Fruit fly (Drosophila melanogaster) whole organism, prepupa: Measurements from ENCODE around the gene CG9119.

Experiments used
- CG10631 ChIP-seq: fragments of 200-800 bp; sonication (Bioruptor generic); optimal IDR thresholded peaks from 2 replicates; lab custom pipeline; 2016; ENCODE audit warnings: missing biosample characterization, missing genetic modification characterization
- CG11294 ChIP-seq: fragments of 200-800 bp; sonication (Bioruptor generic); IDR thresholded peaks from 2 replicates; pipeline ENCODE4 v1.3.6; 2022; ENCODE audit warnings: missing biosample characterization, missing genetic modification characterization
- CG11902 ChIP-seq: fragments of 200-800 bp; sonication (Bioruptor generic); optimal IDR thresholded peaks from 3 replicates; lab custom pipeline; 2016; ENCODE audit warnings: missing biosample characterization, missing genetic modification characterization
- CG3032 ChIP-seq: fragments of 200-800 bp; optimal IDR thresholded peaks from 2 replicates; lab custom pipeline; 2019; ENCODE audit warnings: missing biosample characterization, mild to moderate bottlenecking, missing genetic modification characterization, moderate library complexity
- CG31627 ChIP-seq: fragments of 200-800 bp; sonication (Bioruptor generic); optimal IDR thresholded peaks from 3 replicates; lab custom pipeline; 2016; ENCODE audit warnings: missing biosample characterization, missing genetic modification characterization
- CG32006 ChIP-seq: fragments of 200-800 bp; sonication (Bioruptor generic); optimal IDR thresholded peaks from 3 replicates; lab custom pipeline; 2017; ENCODE audit warnings: missing biosample characterization, mild to moderate bottlenecking, missing genetic modification characterization
- CG3919 ChIP-seq: fragments of 200-800 bp; sonication (Bioruptor generic); optimal IDR thresholded peaks from 3 replicates; lab custom pipeline; 2016; ENCODE audit warnings: missing biosample characterization, missing genetic modification characterization
- CG4318 ChIP-seq: fragments of 200-800 bp; sonication (Bioruptor generic); optimal IDR thresholded peaks from 3 replicates; lab custom pipeline; 2017; ENCODE audit warnings: missing biosample characterization, mild to moderate bottlenecking, missing genetic modification characterization
- CG6792 ChIP-seq: fragments of 200-800 bp; sonication (Bioruptor generic); optimal IDR thresholded peaks from 3 replicates; lab custom pipeline; 2016; ENCODE audit warnings: missing biosample characterization, missing genetic modification characterization
- CG6808 ChIP-seq: fragments of 200-800 bp; sonication (Bioruptor generic); optimal IDR thresholded peaks from 3 replicates; lab custom pipeline; 2017; ENCODE audit warnings: missing biosample characterization, missing genetic modification characterization, mild to moderate bottlenecking, moderate library complexity, missing genetic modification reagents
- CG6854 ChIP-seq: fragments of 200-800 bp; sonication (Bioruptor generic); optimal IDR thresholded peaks from 2 replicates; lab custom pipeline; 2017; ENCODE audit warnings: missing biosample characterization, mild to moderate bottlenecking, missing genetic modification characterization
- CG7368 ChIP-seq: fragments of 200-800 bp; sonication (Bioruptor generic); optimal IDR thresholded peaks from 3 replicates; lab custom pipeline; 2016; ENCODE audit warnings: missing biosample characterization, missing genetic modification characterization
- CG8119 ChIP-seq: fragments of 200-800 bp; sonication (Bioruptor generic); IDR thresholded peaks from 3 replicates; pipeline ENCODE4 v1.3.6; 2022; ENCODE audit warnings: missing biosample characterization, missing genetic modification characterization
- CG8319 ChIP-seq: fragments of 200-800 bp; sonication (Bioruptor generic); optimal IDR thresholded peaks from 3 replicates; lab custom pipeline; 2016; ENCODE audit warnings: missing biosample characterization, missing genetic modification characterization
- CG8632 ChIP-seq: fragments of 200-800 bp; sonication (Bioruptor generic); optimal IDR thresholded peaks from 3 replicates; lab custom pipeline; 2016; ENCODE audit warnings: missing biosample characterization, missing genetic modification characterization
- CG9139 ChIP-seq: fragments of 200-800 bp; sonication (Bioruptor generic); optimal IDR thresholded peaks from 3 replicates; lab custom pipeline; 2017; ENCODE audit warnings: missing biosample characterization, mild to moderate bottlenecking, missing genetic modification characterization
- Eip75B ChIP-seq: fragments of 200-800 bp; sonication (Bioruptor generic); optimal IDR thresholded peaks from 3 replicates; lab custom pipeline; 2016; ENCODE audit warnings: missing biosample characterization, missing genetic modification characterization
- Eip78C ChIP-seq: fragments of 200-800 bp; sonication (Bioruptor generic); peaks from one replicate; lab custom pipeline; 2016; ENCODE audit warnings: missing biosample characterization, missing genetic modification characterization
- Ets21C ChIP-seq: fragments of 200-800 bp; sonication (Bioruptor generic); optimal IDR thresholded peaks from 3 replicates; lab custom pipeline; 2016; ENCODE audit warnings: missing biosample characterization, missing genetic modification characterization
- Gug ChIP-seq: fragments of 200-800 bp; sonication (Bioruptor generic); IDR thresholded peaks from 2 replicates; pipeline ENCODE4 v1.3.6; 2022; ENCODE audit warnings: missing biosample characterization, missing genetic modification characterization
- Hr39 ChIP-seq: fragments of 200-800 bp; sonication (Bioruptor generic); optimal IDR thresholded peaks from 2 replicates; lab custom pipeline; 2016; ENCODE audit warnings: missing biosample characterization, missing genetic modification characterization
- Lpt ChIP-seq: fragments of 200-800 bp; sonication (Bioruptor generic); optimal IDR thresholded peaks from 3 replicates; lab custom pipeline; 2016; ENCODE audit warnings: missing biosample characterization, missing genetic modification characterization
- Met ChIP-seq: fragments of 200-800 bp; sonication (Bioruptor generic); optimal IDR thresholded peaks from 3 replicates; lab custom pipeline; 2016; ENCODE audit warnings: missing biosample characterization, missing genetic modification characterization
- OdsH ChIP-seq: fragments of 200-800 bp; sonication (Bioruptor generic); optimal IDR thresholded peaks from 3 replicates; lab custom pipeline; 2016; ENCODE audit warnings: missing biosample characterization, missing genetic modification characterization
- Smox ChIP-seq: fragments of 200-800 bp; sonication (Bioruptor generic); optimal IDR thresholded peaks from 3 replicates; lab custom pipeline; 2016; ENCODE audit warnings: missing biosample characterization, missing genetic modification characterization
- Sox102F ChIP-seq: fragments of 200-800 bp; sonication (Bioruptor generic); optimal IDR thresholded peaks from 2 replicates; lab custom pipeline; 2016; ENCODE audit warnings: missing biosample characterization, mild to moderate bottlenecking, missing genetic modification characterization
- acj6 ChIP-seq: fragments of 200-800 bp; sonication (Bioruptor generic); optimal IDR thresholded peaks from 3 replicates; lab custom pipeline; 2016; ENCODE audit warnings: missing biosample characterization, missing genetic modification characterization
- cyc ChIP-seq: fragments of 200-800 bp; sonication (Bioruptor generic); optimal IDR thresholded peaks from 3 replicates; lab custom pipeline; 2016; ENCODE audit warnings: missing biosample characterization, missing genetic modification characterization
- dac ChIP-seq: fragments of 200-800 bp; sonication (Bioruptor generic); optimal IDR thresholded peaks from 2 replicates; lab custom pipeline; 2017; ENCODE audit warnings: missing biosample characterization, mild to moderate bottlenecking, missing genetic modification characterization
- dsx ChIP-seq: fragments of 200-800 bp; optimal IDR thresholded peaks from 3 replicates; lab custom pipeline; 2019; ENCODE audit warnings: missing biosample characterization, mild to moderate bottlenecking, missing genetic modification characterization, moderate library complexity; ENCODE audit not compliant: poor library complexity, severe bottlenecking
- eg ChIP-seq: fragments of 200-800 bp; sonication (Bioruptor generic); IDR thresholded peaks from 3 replicates; pipeline ENCODE4 v1.3.6; 2022; ENCODE audit warnings: missing biosample characterization, missing genetic modification characterization
- fd59A ChIP-seq: fragments of 200-800 bp; sonication (Bioruptor generic); optimal IDR thresholded peaks from 2 replicates; lab custom pipeline; 2017; ENCODE audit warnings: missing biosample characterization, mild to moderate bottlenecking, missing genetic modification characterization, missing genetic modification reagents
- fd85E ChIP-seq: fragments of 200-800 bp; sonication (Bioruptor generic); optimal IDR thresholded peaks from 3 replicates; lab custom pipeline; 2016; ENCODE audit warnings: missing biosample characterization, missing genetic modification characterization
- lz ChIP-seq: fragments of 200-800 bp; sonication (Bioruptor generic); optimal IDR thresholded peaks from 3 replicates; lab custom pipeline; 2016; ENCODE audit warnings: missing biosample characterization, missing genetic modification characterization
- net ChIP-seq: fragments of 200-800 bp; sonication (Bioruptor generic); optimal IDR thresholded peaks from 3 replicates; lab custom pipeline; 2016; ENCODE audit warnings: missing biosample characterization, missing genetic modification characterization
- pdm3 ChIP-seq: fragments of 200-800 bp; sonication (Bioruptor generic); optimal IDR thresholded peaks from 3 replicates; lab custom pipeline; 2016; ENCODE audit warnings: missing biosample characterization, missing genetic modification characterization
- spab ChIP-seq: fragments of 200-800 bp; sonication (Bioruptor generic); optimal IDR thresholded peaks from 2 replicates; lab custom pipeline; 2017; ENCODE audit warnings: missing biosample characterization, mild to moderate bottlenecking, missing genetic modification characterization, missing genetic modification reagents
- ss ChIP-seq, 2 experiments: fragments of 200-800 bp; sonication (Bioruptor generic); optimal IDR thresholded peaks; 2 replicates in 1 of 2; 3 replicates in 1 of 2; lab custom pipeline; 2017 to 2018; ENCODE audit warnings: mild to moderate bottlenecking in 2 of 2, missing biosample characterization in 2 of 2, missing genetic modification characterization in 2 of 2, moderate library complexity in 1 of 2
- svp ChIP-seq: fragments of 200-800 bp; sonication (Bioruptor generic); peaks from one replicate; lab custom pipeline; 2016; ENCODE audit warnings: missing biosample characterization, missing genetic modification characterization
- vri ChIP-seq: fragments of 200-800 bp; sonication (Bioruptor generic); optimal IDR thresholded peaks from 3 replicates; lab custom pipeline; 2016; ENCODE audit warnings: missing biosample characterization, mild to moderate bottlenecking, missing genetic modification characterization

The CG9119 gene

DNA sequence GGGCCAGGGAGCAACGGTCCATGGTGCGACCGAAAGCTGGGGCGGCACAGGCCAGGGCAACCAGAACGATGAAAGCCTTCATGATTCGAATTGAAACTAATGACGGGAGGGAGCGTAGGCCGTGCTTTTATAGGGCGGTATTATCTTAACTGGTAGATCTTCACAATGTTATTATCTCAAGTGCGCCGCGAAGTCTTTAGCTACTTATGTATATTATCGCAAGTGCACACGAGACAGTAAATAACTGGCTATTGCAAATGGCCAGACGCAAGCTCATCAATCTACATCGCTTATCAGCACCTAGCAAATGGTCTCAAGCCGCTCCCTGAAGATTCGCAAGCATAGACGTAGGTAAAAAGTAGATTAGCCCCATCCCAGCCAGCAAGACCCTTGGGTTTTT lies 6.5 kb upstream of the CG9119 start, which contains the start of gene LysD:
TSS of gene LysD (minus strand) at position 101 of the 400 bp plus-strand sequence.
- TF ChIP-seq acj6 (GFP tag; lab: Kevin White, UChicago) = no peak
- TF ChIP-seq Met (GFP tag; lab: Kevin White, UChicago) = no peak
- TF ChIP-seq CG32006 (GFP tag; lab: Kevin White, UChicago) = no peak
- no peak for TF ChIP-seq lz (GFP tag; lab: Kevin White, UChicago)
- TF ChIP-seq eg (GFP tag; lab: Robert Waterston, UW) = no peak
- no peak for TF ChIP-seq CG8319 (GFP tag; lab: Kevin White, UChicago)
- TF ChIP-seq CG11902 (GFP tag; lab: Kevin White, UChicago) = no peak
- TF ChIP-seq Lpt (GFP tag; lab: Kevin White, UChicago) = no peak
- TF ChIP-seq CG6854 (GFP tag; lab: Kevin White, UChicago) = no peak
- TF ChIP-seq CG3032 (tag; lab: Kevin White, UChicago) = no peak
- no peak for TF ChIP-seq Eip78C (GFP tag; lab: Kevin White, UChicago)
- no peak for TF ChIP-seq cyc (GFP tag; lab: Kevin White, UChicago)
- TF ChIP-seq vri (GFP tag; lab: Kevin White, UChicago) = no peak
- no peak for TF ChIP-seq Gug (GFP tag; lab: Robert Waterston, UW)
- TF ChIP-seq fd59A (GFP tag; lab: Kevin White, UChicago) = no peak
- TF ChIP-seq Hr39 (GFP tag; lab: Kevin White, UChicago) = no peak
- no peak for TF ChIP-seq CG8119 (GFP tag; lab: Robert Waterston, UW)
- no peak for TF ChIP-seq dac (GFP tag; lab: Kevin White, UChicago)

DNA sequence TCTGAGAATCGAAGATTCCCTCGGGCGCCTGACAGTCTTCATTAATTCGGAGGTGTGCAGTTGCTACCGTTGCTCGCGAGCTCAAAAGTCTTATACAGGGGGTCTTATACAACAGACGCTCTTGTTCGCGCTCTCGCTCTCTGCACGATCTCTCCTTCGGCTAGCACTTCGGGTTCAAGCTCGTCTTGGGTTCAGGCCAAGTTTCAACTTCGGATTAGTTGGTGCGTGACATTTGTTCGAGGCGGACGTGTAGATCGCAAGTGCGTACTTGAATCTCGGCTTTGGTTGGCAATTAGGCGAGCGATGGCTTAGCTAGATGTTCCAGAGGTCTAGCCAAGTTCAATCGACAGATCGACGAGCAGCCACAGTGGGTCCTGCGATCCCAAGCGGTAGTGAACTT lies 3.6 kb upstream of the CG9119 start:
- peak; percentile 23 for TF ChIP-seq Lpt (GFP tag; lab: Kevin White, UChicago)
- no peak for TF ChIP-seq Smox (GFP tag; lab: Kevin White, UChicago)
- TF ChIP-seq CG8632 (GFP tag; lab: Kevin White, UChicago) = no peak
- TF ChIP-seq acj6 (GFP tag; lab: Kevin White, UChicago) = no peak
- TF ChIP-seq CG11294 (GFP tag; lab: Robert Waterston, UW) = no peak
- no peak for TF ChIP-seq pdm3 (GFP tag; lab: Kevin White, UChicago)
- TF ChIP-seq ss (GFP tag; optimal IDR thresholded peaks at IDR 0.05; lab: Kevin White, UChicago) = peak in 1 of 2 experiments; percentile 26
- no peak for TF ChIP-seq CG4318 (GFP tag; lab: Kevin White, UChicago)
- TF ChIP-seq CG9139 = no peak
- no peak for TF ChIP-seq Sox102F (GFP tag; lab: Kevin White, UChicago)
- no peak for TF ChIP-seq CG6808
- peak; percentile 28; the same call in 1 of the 3 replicates for TF ChIP-seq CG8119 (GFP tag; lab: Robert Waterston, UW)
- no peak for TF ChIP-seq Eip75B (GFP tag; lab: Kevin White, UChicago)
- no peak for TF ChIP-seq OdsH (GFP tag; lab: Kevin White, UChicago)
- TF ChIP-seq CG31627 (GFP tag; lab: Kevin White, UChicago) = no peak
- no peak for TF ChIP-seq CG11902 (GFP tag; lab: Kevin White, UChicago)
- TF ChIP-seq CG7368 (GFP tag; lab: Kevin White, UChicago) = no peak
- no peak for TF ChIP-seq CG6792 (GFP tag; lab: Kevin White, UChicago)
- no peak for TF ChIP-seq Met (GFP tag; lab: Kevin White, UChicago)
- TF ChIP-seq fd85E (GFP tag; lab: Kevin White, UChicago) = no peak
- no peak for TF ChIP-seq spab (GFP tag; lab: Kevin White, UChicago)
- TF ChIP-seq CG3032 (tag; lab: Kevin White, UChicago) = no peak
- TF ChIP-seq CG10631 (GFP tag; lab: Kevin White, UChicago) = no peak
- TF ChIP-seq Ets21C (GFP tag; lab: Kevin White, UChicago) = no peak
- peak; percentile 57 for TF ChIP-seq svp (GFP tag; lab: Kevin White, UChicago)
- TF ChIP-seq net = peak; percentile 4
- no peak for TF ChIP-seq dsx (GFP tag; lab: Kevin White, UChicago)
- TF ChIP-seq eg (GFP tag; lab: Robert Waterston, UW) = 0 out of 3 replicates have a peak, but pooled peaks have one; percentile 43
- no peak for TF ChIP-seq Hr39 (GFP tag; lab: Kevin White, UChicago)
- no peak for TF ChIP-seq CG32006 (GFP tag; lab: Kevin White, UChicago)
- TF ChIP-seq CG3919 (GFP tag; lab: Kevin White, UChicago) = no peak
- peak; percentile 63 for TF ChIP-seq Eip78C (GFP tag; lab: Kevin White, UChicago)
